Fruit fly (Drosophila melanogaster) whole organism, embryonic: ENCODE data around the gene CG12659.

Experiments
- Adf1 ChIP-seq: fragments of 200-800 bp; sonication (Bioruptor generic); IDR thresholded peaks from 2 replicates; pipeline ENCODE4 v1.3.6; 2022; ENCODE audit warnings: missing biosample characterization, missing genetic modification characterization
- Atf-2 ChIP-seq: fragments of 200-800 bp; sonication (Bioruptor generic); optimal IDR thresholded peaks from 2 replicates; lab custom pipeline; 2016; ENCODE audit warnings: missing biosample characterization, missing genetic modification characterization
- Atf3 ChIP-seq: fragments of 200-800 bp; sonication (Bioruptor generic); optimal IDR thresholded peaks from 3 replicates; lab custom pipeline; 2016; ENCODE audit warnings: missing biosample characterization, missing genetic modification characterization
- B-H1 ChIP-seq: fragments of 200-800 bp; sonication (Bioruptor generic); IDR thresholded peaks from 3 replicates; pipeline ENCODE4 v1.3.6; 2022; ENCODE audit warnings: missing biosample characterization, missing genetic modification characterization
- CG10209 ChIP-seq: fragments of 200-800 bp; sonication (Bioruptor generic); optimal IDR thresholded peaks from 3 replicates; lab custom pipeline; 2017; ENCODE audit warnings: missing biosample characterization, mild to moderate bottlenecking, missing genetic modification characterization, missing genetic modification reagents
- CG1024 ChIP-seq: fragments of 200-800 bp; sonication (Bioruptor generic); IDR thresholded peaks from 2 replicates; pipeline ENCODE4 v1.3.6; 2022; ENCODE audit warnings: missing biosample characterization, missing genetic modification characterization
- CG10431 ChIP-seq: fragments of 200-800 bp; sonication (Bioruptor generic); optimal IDR thresholded peaks from 3 replicates; lab custom pipeline; 2018; ENCODE audit warnings: missing biosample characterization, mild to moderate bottlenecking, missing genetic modification characterization
- CG10543 ChIP-seq: fragments of 200-800 bp; sonication (Bioruptor generic); optimal IDR thresholded peaks from 3 replicates; lab custom pipeline; 2017; ENCODE audit warnings: missing biosample characterization, mild to moderate bottlenecking, missing genetic modification characterization, moderate library complexity
- CG11398 ChIP-seq: fragments of 200-800 bp; sonication (Bioruptor generic); optimal IDR thresholded peaks from 2 replicates; lab custom pipeline; 2016; ENCODE audit warnings: missing biosample characterization, missing genetic modification characterization
- CG12104 ChIP-seq: fragments of 200-800 bp; sonication (Bioruptor generic); optimal IDR thresholded peaks from 3 replicates; lab custom pipeline; 2016; ENCODE audit warnings: missing biosample characterization, missing genetic modification characterization
- CG12299 ChIP-seq: fragments of 200-800 bp; sonication (Bioruptor generic); optimal IDR thresholded peaks from 2 replicates; lab custom pipeline; 2018; ENCODE audit warnings: missing biosample characterization, mild to moderate bottlenecking, missing genetic modification characterization
- CG14050 ChIP-seq: fragments of 200-800 bp; sonication (Bioruptor generic); IDR thresholded peaks from 3 replicates; pipeline ENCODE4 v1.3.6; 2022; ENCODE audit warnings: missing biosample characterization, missing genetic modification characterization
- CG16815 ChIP-seq: fragments of 200-800 bp; sonication (Bioruptor generic); optimal IDR thresholded peaks from 3 replicates; lab custom pipeline; 2017; ENCODE audit warnings: missing biosample characterization, mild to moderate bottlenecking, missing genetic modification characterization
- CG2678 ChIP-seq: fragments of 200-800 bp; sonication (Bioruptor generic); optimal IDR thresholded peaks from 3 replicates; lab custom pipeline; 2019; ENCODE audit warnings: missing biosample characterization, mild to moderate bottlenecking, missing genetic modification characterization, moderate library complexity
- CG3838 ChIP-seq: fragments of 200-800 bp; sonication (Bioruptor generic); optimal IDR thresholded peaks from 3 replicates; lab custom pipeline; 2016; ENCODE audit warnings: missing biosample characterization, missing genetic modification characterization
- CG6654 ChIP-seq: fragments of 200-800 bp; sonication (Bioruptor generic); optimal IDR thresholded peaks from 2 replicates; lab custom pipeline; 2017; ENCODE audit warnings: missing biosample characterization, mild to moderate bottlenecking, missing genetic modification characterization
- CG6689 ChIP-seq: fragments of 200-800 bp; sonication (Bioruptor generic); IDR thresholded peaks from 2 replicates; pipeline ENCODE4 v1.3.6; 2022; ENCODE audit warnings: missing biosample characterization, missing genetic modification characterization
- CG8089 ChIP-seq: fragments of 200-800 bp; sonication (Bioruptor generic); optimal IDR thresholded peaks from 3 replicates; lab custom pipeline; 2016; ENCODE audit warnings: missing biosample characterization, missing genetic modification characterization
- CG8924 ChIP-seq: fragments of 200-800 bp; optimal IDR thresholded peaks from 3 replicates; lab custom pipeline; 2019; ENCODE audit warnings: missing biosample characterization, mild to moderate bottlenecking, missing genetic modification characterization, moderate library complexity
- Camta ChIP-seq: fragments of 200-800 bp; sonication (Bioruptor generic); optimal IDR thresholded peaks from 2 replicates; lab custom pipeline; 2016; ENCODE audit warnings: missing biosample characterization, missing genetic modification characterization
- D19A ChIP-seq: fragments of 200-800 bp; optimal IDR thresholded peaks from 3 replicates; lab custom pipeline; 2019; ENCODE audit warnings: missing biosample characterization, mild to moderate bottlenecking, missing genetic modification characterization, moderate library complexity
- Dbx ChIP-seq: fragments of 200-800 bp; sonication (Bioruptor generic); IDR thresholded peaks from 3 replicates; pipeline ENCODE4 v1.3.6; 2022; ENCODE audit warnings: missing biosample characterization, missing genetic modification characterization
- Ets65A ChIP-seq: fragments of 200-800 bp; sonication (Bioruptor generic); peaks from one replicate; lab custom pipeline; 2016; ENCODE audit warnings: missing biosample characterization, missing genetic modification characterization
- Hmr ChIP-seq: fragments of 200-800 bp; sonication (Bioruptor generic); optimal IDR thresholded peaks from 3 replicates; lab custom pipeline; 2017; ENCODE audit warnings: mild to moderate bottlenecking, missing biosample characterization, missing genetic modification reagents, missing genetic modification characterization
- NFAT ChIP-seq: fragments of 200-800 bp; sonication (Bioruptor generic); IDR thresholded peaks from 2 replicates; pipeline ENCODE4 v1.3.6; 2022; ENCODE audit warnings: missing biosample characterization, missing genetic modification characterization
- Vsx1 ChIP-seq: fragments of 200-800 bp; sonication (Bioruptor generic); optimal IDR thresholded peaks from 2 replicates; lab custom pipeline; 2017; ENCODE audit warnings: missing biosample characterization, mild to moderate bottlenecking, missing genetic modification characterization, missing genetic modification reagents
- Xbp1 ChIP-seq: fragments of 200-800 bp; sonication (Bioruptor generic); optimal IDR thresholded peaks from 3 replicates; lab custom pipeline; 2016; ENCODE audit warnings: missing biosample characterization, mild to moderate bottlenecking, missing genetic modification characterization
- abd-A ChIP-seq: fragments of 200-800 bp; sonication (Bioruptor generic); optimal IDR thresholded peaks from 3 replicates; lab custom pipeline; 2019; ENCODE audit warnings: missing biosample characterization, mild to moderate bottlenecking, missing genetic modification characterization, moderate library complexity
- bigmax ChIP-seq: fragments of 200-800 bp; sonication (Bioruptor generic); optimal IDR thresholded peaks from 2 replicates; lab custom pipeline; 2018; ENCODE audit warnings: missing biosample characterization, mild to moderate bottlenecking, missing genetic modification characterization
- cas ChIP-seq: fragments of 200-800 bp; sonication (Bioruptor generic); IDR thresholded peaks from 2 replicates; pipeline ENCODE4 v1.3.6; 2022; ENCODE audit warnings: missing biosample characterization, missing genetic modification characterization
- crc ChIP-seq: fragments of 200-800 bp; sonication (Bioruptor generic); optimal IDR thresholded peaks from 2 replicates; lab custom pipeline; 2016; ENCODE audit warnings: missing biosample characterization, missing genetic modification characterization
- en ChIP-seq: fragments of 200-800 bp; sonication (Bioruptor generic); optimal IDR thresholded peaks from 2 replicates; lab custom pipeline; 2016; ENCODE audit warnings: missing biosample characterization, missing genetic modification characterization
- ewg ChIP-seq: fragments of 200-800 bp; sonication (Bioruptor generic); optimal IDR thresholded peaks from 3 replicates; lab custom pipeline; 2017; ENCODE audit warnings: mild to moderate bottlenecking, missing biosample characterization, missing genetic modification reagents, missing genetic modification characterization
- fd3F ChIP-seq: fragments of 200-800 bp; sonication (Bioruptor generic); optimal IDR thresholded peaks from 2 replicates; lab custom pipeline; 2018; ENCODE audit warnings: missing biosample characterization, mild to moderate bottlenecking, missing genetic modification characterization, moderate library complexity
- gfzf ChIP-seq: fragments of 200-800 bp; sonication (Bioruptor generic); optimal IDR thresholded peaks from 2 replicates; lab custom pipeline; 2016; ENCODE audit warnings: missing biosample characterization, mild to moderate bottlenecking, missing genetic modification characterization, moderate library complexity
- ham ChIP-seq: fragments of 200-800 bp; sonication (Bioruptor generic); IDR thresholded peaks from 2 replicates; pipeline ENCODE4 v1.3.6; 2022; ENCODE audit warnings: missing biosample characterization, missing genetic modification characterization
- inv ChIP-seq: fragments of 200-800 bp; sonication (Bioruptor generic); IDR thresholded peaks from 2 replicates; pipeline ENCODE4 v1.3.6; 2022; ENCODE audit warnings: missing biosample characterization, missing genetic modification characterization; ENCODE audit not compliant: partially characterized antibody
- jigr1 ChIP-seq: fragments of 200-800 bp; sonication (Bioruptor generic); IDR thresholded peaks from 3 replicates; pipeline ENCODE4 v1.3.6; 2022; ENCODE audit warnings: missing biosample characterization, missing genetic modification characterization
- klu ChIP-seq: fragments of 200-800 bp; sonication (Bioruptor generic); IDR thresholded peaks from 2 replicates; pipeline ENCODE4 v1.3.6; 2022; ENCODE audit warnings: missing biosample characterization, missing genetic modification characterization
- kni ChIP-seq: fragments of 200-800 bp; sonication (Bioruptor generic); optimal IDR thresholded peaks from 3 replicates; lab custom pipeline; 2017; ENCODE audit warnings: mild to moderate bottlenecking, missing biosample characterization, missing genetic modification reagents, missing genetic modification characterization
- lab ChIP-seq: fragments of 200-800 bp; sonication (Bioruptor generic); optimal IDR thresholded peaks from 3 replicates; lab custom pipeline; 2017; ENCODE audit warnings: missing biosample characterization, missing genetic modification characterization, mild to moderate bottlenecking, moderate library complexity, missing genetic modification reagents
- lov ChIP-seq, 2 experiments: fragments of 200-800 bp in 1 of 2; fragments of >200 bp in 1 of 2; sonication (Bioruptor generic) in 1 of 2; IDR thresholded peaks in 1 of 2; optimal IDR thresholded peaks in 1 of 2; 2 replicates in 1 of 2; 3 replicates in 1 of 2; pipeline versions ENCODE4 v1.3.6 to Lab custom; 2017 to 2022; ENCODE audit warnings: missing biosample characterization in 1 of 2, missing genetic modification characterization in 1 of 2
- nau ChIP-seq: fragments of 200-800 bp; sonication (Bioruptor generic); optimal IDR thresholded peaks from 3 replicates; lab custom pipeline; 2017; ENCODE audit warnings: missing biosample characterization, mild to moderate bottlenecking, missing genetic modification characterization, missing genetic modification reagents
- nmo ChIP-seq: fragments of 200-800 bp; sonication (Bioruptor generic); optimal IDR thresholded peaks from 2 replicates; lab custom pipeline; 2018; ENCODE audit warnings: missing biosample characterization, mild to moderate bottlenecking, missing genetic modification characterization, moderate library complexity
- pita ChIP-seq: fragments of 200-800 bp; sonication (Bioruptor generic); optimal IDR thresholded peaks from 2 replicates; lab custom pipeline; 2017; ENCODE audit warnings: missing biosample characterization, mild to moderate bottlenecking, missing genetic modification characterization
- salm ChIP-seq: fragments of 200-800 bp; sonication (Bioruptor generic); optimal IDR thresholded peaks from 2 replicates; lab custom pipeline; 2018; ENCODE audit warnings: missing biosample characterization, mild to moderate bottlenecking, missing genetic modification characterization
- sc ChIP-seq, 3 experiments: fragments of >200 bp in 2 of 3; fragments of 200-800 bp in 1 of 3; sonication (Bioruptor generic) in 1 of 3; optimal IDR thresholded peaks; 2 replicates in 2 of 3; 3 replicates in 1 of 3; lab custom pipeline; 2017; ENCODE audit warnings: mild to moderate bottlenecking in 1 of 3, missing biosample characterization in 1 of 3, missing genetic modification characterization in 1 of 3, missing genetic modification reagents in 1 of 3
- sob ChIP-seq: fragments of 200-800 bp; sonication (Bioruptor generic); IDR thresholded peaks from 2 replicates; pipeline ENCODE4 v1.3.6; 2022; ENCODE audit warnings: missing biosample characterization, missing genetic modification characterization
- ssp ChIP-seq: fragments of 200-800 bp; sonication (Bioruptor generic); IDR thresholded peaks from 2 replicates; pipeline ENCODE4 v1.3.6; 2022; ENCODE audit warnings: missing biosample characterization, missing genetic modification characterization
- z ChIP-seq: fragments of 200-800 bp; sonication (Bioruptor generic); IDR thresholded peaks from 3 replicates; pipeline ENCODE4 v1.3.6; 2022; ENCODE audit warnings: missing biosample characterization, missing genetic modification characterization

The CG12659 gene

DNA sequence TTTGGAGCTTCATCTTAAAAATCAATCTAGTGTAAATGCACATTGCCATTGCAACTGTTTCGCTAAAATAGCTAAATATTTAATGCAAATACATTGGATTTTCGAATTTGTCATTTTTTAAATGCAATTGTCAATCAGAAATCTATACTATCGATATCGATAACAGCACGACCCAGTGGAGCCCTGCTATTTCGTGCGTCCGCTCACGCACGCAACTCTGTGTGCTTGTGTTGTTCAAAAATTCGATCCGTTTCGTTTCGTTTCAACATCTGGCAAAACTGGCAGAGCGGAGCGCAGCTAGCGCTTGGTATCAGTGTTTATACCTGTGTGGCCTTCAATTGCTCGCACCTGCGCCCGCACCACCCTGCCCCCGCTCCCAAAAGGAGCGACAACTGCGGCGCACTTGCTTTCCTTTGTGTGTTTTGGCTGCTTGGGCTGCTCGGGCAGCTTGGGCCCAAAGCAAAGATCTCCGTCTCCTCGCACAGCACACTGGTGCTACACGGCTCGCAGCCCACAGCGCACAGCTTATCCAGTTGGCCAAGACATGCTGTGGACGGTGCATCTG is 2.8 kb downstream of the CG12659 start, which contains the start of gene CG12081 (continued):
- TF ChIP-seq CG12104 (no peak), ewg (GFP tag; lab: Kevin White, UChicago) (no peak), inv (GFP tag; lab: Robert Waterston, UW) (peak; percentile 85), pita (GFP tag; lab: Kevin White, UChicago) (no peak), B-H1 (GFP tag; lab: Robert Waterston, UW) (no peak), CG6689 (no peak), Atf-2 (GFP tag; lab: Kevin White, UChicago) (no peak), lov (optimal IDR thresholded peaks at IDR 0.05; lab: Kevin White, UChicago) (no peak), lov (GFP tag; IDR thresholded peaks at IDR 0.05; lab: Robert Waterston, UW) (no peak), CG10209 (GFP tag; lab: Kevin White, UChicago) (no peak), Camta (GFP tag; lab: Kevin White, UChicago) (no peak), z (GFP tag; lab: Robert Waterston, UW) (no peak), Dbx (peak; percentile 43; the same call in 1 of the 3 replicates), CG8924 (tag; lab: Kevin White, UChicago) (no peak), CG6654 (GFP tag; lab: Kevin White, UChicago) (no peak), jigr1 (GFP tag; lab: Robert Waterston, UW) (no peak), CG3838 (GFP tag; lab: Kevin White, UChicago) (no peak), CG14050 (GFP tag; lab: Robert Waterston, UW) (no peak), Xbp1 (GFP tag; lab: Kevin White, UChicago) (no peak), en (GFP tag; lab: Kevin White, UChicago) (no peak), klu (GFP tag; lab: Robert Waterston, UW) (no peak), ssp (GFP tag; lab: Robert Waterston, UW) (peak; percentile 95), CG8089 (GFP tag; lab: Kevin White, UChicago) (no peak), abd-A (tag; lab: Kevin White, UChicago) (no peak), sc (optimal IDR thresholded peaks at IDR 0.05; lab: Kevin White, UChicago) (no peak), sc (GFP tag; optimal IDR thresholded peaks at IDR 0.05; lab: Kevin White, UChicago) (no peak), Ets65A (GFP tag; lab: Kevin White, UChicago) (peak; percentile 50), salm (tag; lab: Kevin White, UChicago) (no peak), fd3F (no peak), NFAT (GFP tag; lab: Robert Waterston, UW) (no peak), kni (GFP tag; lab: Kevin White, UChicago) (no peak), Hmr (GFP tag; lab: Kevin White, UChicago) (peak; percentile 15), Atf3 (GFP tag; lab: Kevin White, UChicago) (no peak), CG2678 (tag; lab: Kevin White, UChicago) (no peak), CG1024 (0 out of 2 replicates have a peak, but pooled peaks have one; percentile 14), nmo (GFP tag; lab: Kevin White, UChicago) (peak; percentile 35), Vsx1 (GFP tag; lab: Kevin White, UChicago) (no peak), D19A (tag; lab: Kevin White, UChicago) (no peak), gfzf (GFP tag; lab: Kevin White, UChicago) (peak; percentile 34), CG12299 (tag; lab: Kevin White, UChicago) (no peak), CG10543 (no peak), sob (GFP tag; lab: Robert Waterston, UW) (peak; percentile 55; the same call in 1 of the 2 replicates), Adf1 (peak; percentile 29; the same call in 1 of the 2 replicates), crc (GFP tag; lab: Kevin White, UChicago) (no peak), CG16815 (GFP tag; lab: Kevin White, UChicago) (no peak), CG10431 (GFP tag; lab: Kevin White, UChicago) (no peak), lab (GFP tag; lab: Kevin White, UChicago) (no peak), nau (GFP tag; lab: Kevin White, UChicago) (no peak), bigmax (GFP tag; lab: Kevin White, UChicago) (no peak), cas (GFP tag; lab: Robert Waterston, UW) (no peak), CG11398 (no peak), ham (GFP tag; lab: Robert Waterston, UW) (no peak)
